Fruit fly (Drosophila melanogaster) whole organism, adult: ENCODE data around the gene CG11134.

ENCODE experiments used
- CG5204 ChIP-seq: fragments of 200-800 bp; sonication (Bioruptor generic); optimal IDR thresholded peaks from 2 replicates; lab custom pipeline; 2016; ENCODE audit warnings: missing biosample characterization, missing genetic modification characterization
- Mnt ChIP-seq: fragments of 200-800 bp; sonication (Bioruptor generic); optimal IDR thresholded peaks from 2 replicates; lab custom pipeline; 2016; ENCODE audit warnings: missing biosample characterization, mild to moderate bottlenecking, missing genetic modification characterization

DNA sequence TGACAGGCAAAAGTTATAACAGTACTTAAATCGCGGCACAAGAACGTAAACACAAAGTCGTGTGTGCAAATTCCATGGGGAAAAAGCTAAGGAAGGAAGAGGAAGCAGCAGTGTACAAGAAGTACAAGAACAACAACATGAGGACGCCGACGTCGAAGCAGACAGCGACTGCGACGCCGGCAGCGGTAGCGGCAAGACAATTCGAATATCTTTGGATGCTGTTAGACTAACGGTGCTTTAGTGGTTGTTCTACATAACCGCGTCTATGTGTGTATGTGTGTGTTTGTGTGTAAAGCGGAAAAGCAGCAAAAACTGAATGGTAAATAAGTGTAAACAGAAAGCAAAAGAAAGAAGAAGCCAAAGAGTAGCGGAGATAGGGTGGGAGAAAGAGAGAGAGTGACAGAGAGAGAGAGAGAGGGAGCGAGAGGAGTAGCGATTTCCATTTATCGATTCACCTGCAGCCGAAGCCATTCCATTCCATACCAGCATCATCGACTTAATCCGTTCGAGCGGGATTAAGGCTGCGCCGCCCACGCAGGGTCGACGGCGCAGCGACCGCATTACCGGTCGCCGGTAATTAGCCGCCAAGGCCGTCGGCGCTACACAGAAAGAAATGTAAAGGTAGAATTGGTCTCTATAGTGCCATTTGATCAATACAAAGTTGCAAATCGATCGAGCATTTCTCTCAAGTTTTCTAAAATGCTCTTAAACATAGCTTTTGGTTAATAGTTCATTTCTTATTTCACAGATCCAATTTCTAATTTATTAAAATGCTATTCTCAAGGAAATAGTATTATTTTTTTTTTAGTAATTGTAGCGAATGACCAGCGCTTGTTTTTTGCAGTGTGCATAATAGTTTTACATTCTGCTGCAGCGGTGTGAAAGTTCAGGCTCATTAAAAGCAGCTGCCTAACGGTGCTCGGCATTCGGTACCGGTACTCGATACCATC is 46.5 kb downstream of the CG11134 start:
- TF ChIP-seq Mnt (GFP tag; lab: Kevin White, UChicago): peak; percentile 11
- peak; percentile 60 for TF ChIP-seq CG5204 (GFP tag; lab: Kevin White, UChicago)
